Worm (Caenorhabditis elegans): ENCODE measurements around the gene copb-1.

ce11 chrII:3044023-3044422, 34.6 kb upstream of the copb-1 start, which contains the start of gene sri-29:
- TF ChIP-seq K09A11.1 (tag; optimal IDR thresholded peaks at IDR 0.05; ENCODE audit: insufficient read depth): no peak
- no peak for TF ChIP-seq elt-2 (tag; optimal IDR thresholded peaks at IDR 0.05)
- TF ChIP-seq sox-4 (tag; optimal IDR thresholded peaks at IDR 0.05): no peak
- TF ChIP-seq odd-2 (tag; optimal IDR thresholded peaks at IDR 0.05): no peak
- no peak for TF ChIP-seq unc-86 (tag; optimal IDR thresholded peaks at IDR 0.05)
- no peak for TF ChIP-seq F13H6.1 (tag; optimal IDR thresholded peaks at IDR 0.05)
